Worm (Caenorhabditis elegans): ENCODE measurements around the gene T05C7.4.

T05C7.4 gene

DNA sequence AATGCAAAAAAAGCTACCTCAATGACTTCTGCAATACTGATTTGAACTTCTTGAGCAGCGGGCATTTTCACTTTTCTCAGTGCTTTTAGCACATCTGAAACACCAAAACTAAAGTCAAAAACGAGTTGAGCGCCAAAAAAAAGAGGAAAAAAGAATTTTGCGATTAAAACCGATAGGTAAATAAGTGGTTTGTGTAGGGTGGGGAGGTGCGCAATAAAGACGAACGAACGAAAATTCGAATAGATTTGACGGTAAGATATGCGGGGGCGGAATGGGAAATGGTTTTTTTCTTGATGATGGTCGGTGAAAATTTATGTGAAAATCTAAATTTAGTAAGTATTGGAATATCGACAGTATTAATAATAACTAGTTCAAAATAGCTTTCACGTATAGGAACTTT lies 4.7 kb downstream of the T05C7.4 start, which contains the start of gene frm-5.1:
frm-5.1 (minus strand) TSS at position 101 of the 400 bp plus-strand sequence.
- TF ChIP-seq unc-62 (GFP tag; optimal IDR thresholded peaks at IDR 0.05), result no peak
